Worm (Caenorhabditis elegans) whole organism, L2 larva: ENCODE measurements around the gene C17H12.12.
A peak's percentile ranks its signal among the peaks of the same experiment; 100 is the strongest.

Source experiments
- C34F6.9 ChIP-seq: fragments of 150-350 bp; optimal IDR thresholded peaks from 2 replicates; lab custom pipeline; 2014; ENCODE audit warnings: missing biosample characterization, missing genetic modification characterization
- F13H6.1 ChIP-seq: sonication (generic microtip); optimal IDR thresholded peaks from 2 replicates; lab custom pipeline; 2016; ENCODE audit warnings: missing genetic modification characterization, missing compliant biosample characterization
- alr-1 ChIP-seq: fragments of 150-350 bp; optimal IDR thresholded peaks from 2 replicates; lab custom pipeline; 2014; ENCODE audit warnings: missing biosample characterization, missing genetic modification characterization
- aly-2 ChIP-seq: fragments of 150-350 bp; optimal IDR thresholded peaks from 2 replicates; lab custom pipeline; 2014; ENCODE audit warnings: missing biosample characterization, missing genetic modification characterization
- ama-1 ChIP-seq: fragments of 150-350 bp; optimal IDR thresholded peaks from 2 replicates; lab custom pipeline; 2018; ENCODE audit warnings: inconsistent platforms
- ceh-16 ChIP-seq: fragments of 150-350 bp; optimal IDR thresholded peaks from 2 replicates; lab custom pipeline; 2014; ENCODE audit warnings: missing biosample characterization, missing genetic modification characterization
- ceh-82 ChIP-seq: fragments of 150-350 bp; optimal IDR thresholded peaks from 2 replicates; lab custom pipeline; 2014; ENCODE audit warnings: missing biosample characterization, missing genetic modification characterization
- crh-2 ChIP-seq: sonication (generic microtip); optimal IDR thresholded peaks from 2 replicates; lab custom pipeline; 2017; ENCODE audit warnings: missing biosample characterization, missing genetic modification characterization
- dmd-4 ChIP-seq: sonication (generic microtip); optimal IDR thresholded peaks from 2 replicates; lab custom pipeline; 2017; ENCODE audit warnings: missing biosample characterization, missing genetic modification characterization
- elt-3 ChIP-seq: sonication (generic microtip); optimal IDR thresholded peaks from 2 replicates; lab custom pipeline; 2017; ENCODE audit warnings: missing biosample characterization, missing genetic modification characterization
- fos-1 ChIP-seq: fragments of 150-350 bp; optimal IDR thresholded peaks from 2 replicates; lab custom pipeline; 2014; ENCODE audit warnings: missing biosample characterization, missing genetic modification characterization
- lin-11 ChIP-seq: fragments of 150-350 bp; sonication (generic microtip); optimal IDR thresholded peaks from 2 replicates; lab custom pipeline; 2014; ENCODE audit warnings: missing biosample characterization, missing genetic modification characterization, inconsistent platforms, mixed read lengths
- lin-13 ChIP-seq: fragments of 150-350 bp; optimal IDR thresholded peaks from 2 replicates; lab custom pipeline; 2014; ENCODE audit warnings: missing biosample characterization, missing genetic modification reagents, missing genetic modification characterization
- lsy-2 ChIP-seq, 2 experiments: fragments of 150-350 bp in 1 of 2; sonication (generic microtip) in 1 of 2; optimal IDR thresholded peaks; 2 replicates each; lab custom pipeline; 2014 to 2017; ENCODE audit warnings: missing biosample characterization in 2 of 2, missing genetic modification characterization in 2 of 2
- mab-5 ChIP-seq: fragments of 150-350 bp; optimal IDR thresholded peaks from 2 replicates; lab custom pipeline; 2014; ENCODE audit warnings: missing biosample characterization, missing genetic modification characterization
- mbf-1 ChIP-seq: sonication (generic microtip); optimal IDR thresholded peaks from 2 replicates; lab custom pipeline; 2017; ENCODE audit warnings: missing biosample characterization, missing genetic modification characterization
- mdl-1 ChIP-seq, 2 experiments: fragments of 150-350 bp in 1 of 2; sonication (generic microtip) in 1 of 2; optimal IDR thresholded peaks; 2 replicates each; lab custom pipeline; 2017; ENCODE audit warnings: missing biosample characterization in 2 of 2, missing genetic modification characterization in 2 of 2
- nhr-10 ChIP-seq: sonication (generic microtip); optimal IDR thresholded peaks from 2 replicates; lab custom pipeline; 2017; ENCODE audit warnings: missing biosample characterization, missing genetic modification characterization
- nhr-11 ChIP-seq: fragments of 150-350 bp; optimal IDR thresholded peaks from 2 replicates; lab custom pipeline; 2014; ENCODE audit warnings: missing biosample characterization, missing genetic modification characterization
- nhr-129 ChIP-seq: fragments of 150-350 bp; optimal IDR thresholded peaks from 2 replicates; lab custom pipeline; 2014; ENCODE audit warnings: missing biosample characterization, missing genetic modification characterization
- nhr-21 ChIP-seq: fragments of 150-350 bp; optimal IDR thresholded peaks from 2 replicates; lab custom pipeline; 2014; ENCODE audit warnings: missing biosample characterization, missing genetic modification characterization
- nhr-23 ChIP-seq: fragments of 150-350 bp; optimal IDR thresholded peaks from 2 replicates; lab custom pipeline; 2014; ENCODE audit warnings: missing biosample characterization, missing genetic modification reagents, missing genetic modification characterization
- nhr-237 ChIP-seq: fragments of 150-350 bp; optimal IDR thresholded peaks from 2 replicates; lab custom pipeline; 2014; ENCODE audit warnings: missing biosample characterization, missing genetic modification characterization
- nhr-6 ChIP-seq: fragments of 150-350 bp; optimal IDR thresholded peaks from 2 replicates; lab custom pipeline; 2014; ENCODE audit warnings: missing biosample characterization, missing genetic modification characterization
- nhr-77 ChIP-seq: fragments of 150-350 bp; optimal IDR thresholded peaks from 2 replicates; lab custom pipeline; 2014; ENCODE audit warnings: missing biosample characterization, missing genetic modification characterization
- peb-1 ChIP-seq: fragments of 150-350 bp; optimal IDR thresholded peaks from 2 replicates; lab custom pipeline; 2014; ENCODE audit warnings: missing biosample characterization, missing genetic modification characterization
- sem-4 ChIP-seq: fragments of 150-350 bp; optimal IDR thresholded peaks from 2 replicates; lab custom pipeline; 2014; ENCODE audit warnings: missing biosample characterization, missing genetic modification reagents, missing genetic modification characterization
- skn-1 ChIP-seq: sonication (generic microtip); optimal IDR thresholded peaks from 2 replicates; lab custom pipeline; 2017; ENCODE audit warnings: missing biosample characterization, missing genetic modification characterization
- sma-9 ChIP-seq, 2 experiments: fragments of 150-350 bp in 1 of 2; sonication (generic microtip) in 1 of 2; optimal IDR thresholded peaks; 2 replicates each; lab custom pipeline; 2014 to 2016; ENCODE audit warnings: missing genetic modification characterization in 2 of 2, mild to moderate bottlenecking in 1 of 2, missing biosample characterization in 1 of 2, missing compliant biosample characterization in 1 of 2, missing genetic modification reagents in 1 of 2, moderate library complexity in 1 of 2
- unc-39 ChIP-seq: fragments of 150-350 bp; optimal IDR thresholded peaks from 2 replicates; lab custom pipeline; 2014; ENCODE audit warnings: missing biosample characterization, missing genetic modification characterization
- unc-62 ChIP-seq: fragments of 150-350 bp; optimal IDR thresholded peaks from 2 replicates; lab custom pipeline; 2014; ENCODE audit warnings: missing biosample characterization, missing genetic modification reagents, missing genetic modification characterization
- zag-1 ChIP-seq: fragments of 150-350 bp; optimal IDR thresholded peaks from 2 replicates; lab custom pipeline; 2014; ENCODE audit warnings: missing biosample characterization, missing genetic modification characterization
- ztf-1 ChIP-seq: fragments of 200-800 bp; sonication (Bioruptor generic); conservative IDR thresholded peaks from 2 replicates; pipeline ENCODE4 v1.3.6; 2022; ENCODE audit warnings: missing genetic modification characterization, missing compliant biosample characterization
- ztf-11 ChIP-seq: sonication (generic microtip); optimal IDR thresholded peaks from 2 replicates; lab custom pipeline; 2017; ENCODE audit warnings: missing biosample characterization, missing genetic modification characterization
- ztf-4 ChIP-seq: fragments of 150-350 bp; optimal IDR thresholded peaks from 2 replicates; lab custom pipeline; 2014; ENCODE audit warnings: missing biosample characterization, missing genetic modification characterization

Gene C17H12.12

DNA sequence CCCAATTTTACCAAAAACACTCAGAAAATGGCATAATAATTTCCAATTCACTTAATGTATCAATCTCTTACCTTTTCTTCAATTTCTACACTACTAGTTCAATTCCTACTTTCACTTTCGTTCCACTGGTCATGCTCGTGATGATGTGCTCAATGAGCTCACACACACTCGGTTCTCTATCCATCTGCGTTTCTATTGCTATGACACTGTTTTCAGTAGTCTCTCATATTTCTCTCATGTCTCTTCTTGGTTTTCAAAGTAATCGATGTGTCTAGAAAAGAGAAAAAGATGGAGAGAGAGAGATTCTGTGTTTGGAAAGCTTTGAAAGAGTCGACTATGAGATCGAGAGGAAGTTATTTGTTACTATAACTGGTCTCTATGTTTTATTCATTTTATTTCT lies 28.5 kb upstream of the C17H12.12 start (continued):
- TF ChIP-seq nhr-77 (no peak), lsy-2 (tag; optimal IDR thresholded peaks at IDR 0.05; lab: Kevin White, UChicago) (peak in 1 of 2 experiments; percentile 83)

- no peak for TF ChIP-seq mdl-1 (tag; optimal IDR thresholded peaks at IDR 0.05; lab: Kevin White, UChicago)
- TF ChIP-seq fos-1 (tag; lab: Kevin White, UChicago), result peak; percentile 24
Measured at ce11 chrIV:6770407-6770883, 25.3 kb upstream of the C17H12.12 start, which contains the start of gene anat-1. TSS of gene anat-1 (plus strand) at chrIV:6770833.

- TF ChIP-seq elt-3 (tag; lab: Kevin White, UChicago) (no peak), F13H6.1 (tag; lab: Kevin White, UChicago) (no peak), crh-2 (tag; lab: Kevin White, UChicago) (no peak), skn-1 (tag; lab: Kevin White, UChicago) (no peak), mdl-1 (tag; optimal IDR thresholded peaks at IDR 0.05; lab: Kevin White, UChicago) (no peak), unc-39 (tag; lab: Kevin White, UChicago) (no peak), alr-1 (tag; lab: Kevin White, UChicago) (no peak), C34F6.9 (tag; lab: Kevin White, UChicago) (no peak), mab-5 (tag; lab: Kevin White, UChicago) (no peak)
Measured at ce11 chrIV:6771556-6771955, 24.2 kb upstream of the C17H12.12 start.

- TF ChIP-seq fos-1 (tag; lab: Kevin White, UChicago), result no peak
- no peak for TF ChIP-seq ztf-11
- no peak for TF ChIP-seq unc-39 (tag; lab: Kevin White, UChicago)
- TF ChIP-seq nhr-237 (tag; lab: Kevin White, UChicago), result no peak
- no peak for TF ChIP-seq peb-1 (tag; lab: Kevin White, UChicago)
- no peak for TF ChIP-seq crh-2 (tag; lab: Kevin White, UChicago)
- no peak for TF ChIP-seq mbf-1 (tag; lab: Kevin White, UChicago)
Measured at ce11 chrIV:6777156-6777555, 18.6 kb upstream of the C17H12.12 start.

DNA sequence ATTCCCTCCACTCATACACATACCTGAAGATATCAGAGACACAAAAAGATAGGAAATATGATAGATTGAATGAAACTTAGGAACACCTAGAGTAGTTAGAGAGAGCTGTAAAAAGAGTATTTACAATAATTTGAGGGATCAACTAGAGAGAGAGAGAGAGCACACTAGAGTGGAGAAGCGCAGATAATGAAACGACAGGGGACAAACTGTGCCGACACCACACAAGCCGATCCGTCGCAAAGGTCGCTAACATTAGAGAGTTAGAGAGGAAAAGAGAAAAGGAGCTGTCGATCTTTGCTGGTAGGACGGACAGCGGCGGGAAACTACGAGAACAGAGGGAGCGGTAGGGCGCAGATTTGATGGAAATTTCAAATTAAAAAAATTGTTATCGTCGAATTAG lies 10.6 kb upstream of the C17H12.12 start, which contains the start of gene dyci-1:
dyci-1 (minus strand) TSS at position 122 of the 400 bp plus-strand sequence.
- TF ChIP-seq ceh-16 (tag; lab: Kevin White, UChicago) (no peak), nhr-21 (no peak), nhr-129 (tag; lab: Kevin White, UChicago) (peak; percentile 70), nhr-6 (tag; lab: Kevin White, UChicago) (no peak), unc-39 (tag; lab: Kevin White, UChicago) (no peak), ama-1 (no peak), nhr-10 (no peak), lin-13 (GFP tag; lab: Kevin White, UChicago) (no peak), sem-4 (tag; lab: Kevin White, UChicago) (no peak), zag-1 (tag; lab: Kevin White, UChicago) (no peak), dmd-4 (tag; lab: Kevin White, UChicago) (no peak), ceh-82 (tag; lab: Kevin White, UChicago) (no peak), aly-2 (tag; lab: Kevin White, UChicago) (no peak), alr-1 (tag; lab: Kevin White, UChicago) (no peak), mab-5 (tag; lab: Kevin White, UChicago) (no peak), sma-9 (GFP tag; optimal IDR thresholded peaks at IDR 0.05; lab: Kevin White, UChicago) (peak; percentile 7), sma-9 (tag; optimal IDR thresholded peaks at IDR 0.05; lab: Kevin White, UChicago) (no peak), nhr-23 (tag; lab: Kevin White, UChicago) (no peak), ztf-1 (GFP tag; lab: Robert Waterston, UW) (no peak), elt-3 (tag; lab: Kevin White, UChicago) (no peak), skn-1 (tag; lab: Kevin White, UChicago) (no peak), nhr-11 (tag; lab: Kevin White, UChicago) (no peak), unc-62 (GFP tag; lab: Kevin White, UChicago) (no peak), ztf-4 (tag; lab: Kevin White, UChicago) (no peak), mdl-1 (tag; optimal IDR thresholded peaks at IDR 0.05; lab: Kevin White, UChicago) (no peak), C34F6.9 (tag; lab: Kevin White, UChicago) (peak; percentile 2), lsy-2 (tag; optimal IDR thresholded peaks at IDR 0.05; lab: Kevin White, UChicago) (no peak), fos-1 (tag; lab: Kevin White, UChicago) (peak; percentile 27), F13H6.1 (tag; lab: Kevin White, UChicago) (peak; percentile 71), lin-11 (tag; lab: Kevin White, UChicago) (no peak)
